Worm (Caenorhabditis elegans) whole organism, midembryonic: ENCODE measurements around the gene rsd-3.

ENCODE experiments used
- T22C8.4 ChIP-seq: fragments of 200-800 bp; sonication (Bioruptor generic); IDR thresholded peaks from 2 replicates; pipeline ENCODE4 v1.3.6; 2022; ENCODE audit warnings: missing genetic modification characterization, missing compliant biosample characterization
- cog-1 ChIP-seq: sonication (generic microtip); optimal IDR thresholded peaks from 2 replicates; lab custom pipeline; 2016; ENCODE audit warnings: missing genetic modification characterization, missing compliant biosample characterization
- flt-1 ChIP-seq: fragments of 200-800 bp; sonication (Bioruptor generic); IDR thresholded peaks from 2 replicates; pipeline ENCODE4 v1.3.6; 2022; ENCODE audit warnings: missing genetic modification characterization, missing compliant biosample characterization
- klf-2 ChIP-seq: fragments of 200-800 bp; sonication (Bioruptor generic); conservative IDR thresholded peaks from 2 replicates; pipeline ENCODE4 v1.3.6; 2022; ENCODE audit warnings: missing genetic modification reagents, missing genetic modification characterization, missing compliant biosample characterization
- med-1 ChIP-seq: sonication (generic microtip); optimal IDR thresholded peaks from 2 replicates; lab custom pipeline; 2017; ENCODE audit warnings: missing genetic modification characterization, mild to moderate bottlenecking, missing compliant biosample characterization, antibody characterized with exemption, missing genetic modification reagents; ENCODE audit not compliant: insufficient read depth
- ref-1 ChIP-seq: fragments of 200-800 bp; sonication (Bioruptor generic); conservative IDR thresholded peaks from 2 replicates; pipeline ENCODE4 v1.3.6; 2022; ENCODE audit warnings: missing genetic modification reagents, missing genetic modification characterization, missing compliant biosample characterization
- tab-1 ChIP-seq: fragments of 200-800 bp; sonication (Bioruptor generic); IDR thresholded peaks from 2 replicates; pipeline ENCODE4 v1.3.6; 2022; ENCODE audit warnings: missing genetic modification characterization, missing compliant biosample characterization
- ztf-23 ChIP-seq: fragments of 200-800 bp; sonication (Bioruptor generic); IDR thresholded peaks from 2 replicates; pipeline ENCODE4 v1.3.6; 2022; ENCODE audit warnings: missing genetic modification reagents, missing genetic modification characterization, missing compliant biosample characterization
- ztf-29 ChIP-seq: fragments of 200-800 bp; sonication (Bioruptor generic); IDR thresholded peaks from 2 replicates; pipeline ENCODE4 v1.3.6; 2022; ENCODE audit warnings: missing genetic modification reagents, missing genetic modification characterization, missing compliant biosample characterization

rsd-3 gene

DNA sequence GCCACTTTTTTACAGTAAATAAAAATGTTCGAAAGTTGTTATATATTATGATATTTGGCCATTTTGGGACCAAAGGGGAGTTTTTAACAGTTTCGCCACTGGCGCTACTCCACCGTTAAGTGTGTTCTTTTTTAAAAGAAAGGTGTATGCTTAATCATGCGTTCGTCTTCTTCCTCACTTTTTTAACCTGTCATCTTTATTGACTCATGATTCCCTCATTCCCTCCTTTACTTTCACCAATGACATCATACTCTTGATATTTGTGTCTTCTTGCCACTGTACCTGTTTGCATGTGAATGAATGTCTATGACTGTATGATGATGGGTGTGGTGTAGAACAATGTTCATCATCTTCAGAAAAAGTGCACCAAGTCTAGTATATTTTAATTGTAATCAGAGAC, 7.7 kb upstream of the rsd-3 start:
- TF ChIP-seq ztf-23 (GFP tag; lab: Robert Waterston, UW): no peak
- no peak for TF ChIP-seq med-1
- TF ChIP-seq flt-1 (GFP tag; lab: Robert Waterston, UW): no peak
- no peak for TF ChIP-seq ztf-29 (GFP tag; lab: Robert Waterston, UW)
- TF ChIP-seq tab-1: no peak
- no peak for TF ChIP-seq ref-1 (GFP tag; lab: Robert Waterston, UW)
- TF ChIP-seq T22C8.4: no peak
- TF ChIP-seq cog-1 (tag; lab: Kevin White, UChicago): no peak
- TF ChIP-seq klf-2 (GFP tag; lab: Robert Waterston, UW): no peak

DNA sequence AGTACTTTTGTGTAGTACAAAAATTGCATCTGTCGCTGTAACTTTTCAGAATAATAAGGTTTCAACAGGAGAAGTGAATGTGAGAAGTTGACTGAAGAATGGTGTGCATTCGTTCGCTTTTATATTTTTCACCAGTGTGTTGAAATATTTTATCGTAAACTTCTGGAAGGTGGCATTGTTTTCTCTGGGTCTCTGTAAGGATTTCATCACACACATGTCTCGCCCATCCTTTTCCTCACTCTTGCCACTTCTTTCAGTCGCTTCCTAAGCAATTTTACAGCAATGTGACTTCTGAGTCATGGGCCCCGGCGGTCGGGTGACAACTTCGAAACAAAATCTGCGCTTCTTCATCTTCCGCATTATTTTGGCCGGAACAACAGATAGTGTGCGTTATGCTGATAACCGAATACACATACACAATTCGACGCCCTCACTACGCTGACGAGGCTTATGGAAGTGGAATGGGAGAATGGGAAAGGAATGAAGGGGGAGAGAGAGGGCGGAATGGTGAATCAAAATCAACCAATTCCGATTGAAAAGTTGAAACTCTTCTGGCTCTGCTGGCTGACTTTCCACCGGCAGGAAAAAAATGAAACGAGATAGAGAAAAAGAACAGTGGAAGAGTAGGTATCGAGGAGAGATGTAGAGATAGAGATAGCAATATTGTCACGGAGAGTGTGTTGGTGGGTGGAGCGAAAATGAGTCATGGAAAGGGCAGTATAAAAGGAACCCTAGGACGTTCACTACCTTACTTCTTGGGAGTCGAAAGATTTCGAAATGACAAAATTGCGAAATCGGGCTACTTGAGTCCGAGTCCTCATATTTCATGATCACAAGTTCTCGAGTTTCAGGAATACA, 6.7 kb upstream of the rsd-3 start:
- TF ChIP-seq klf-2 (GFP tag; lab: Robert Waterston, UW) (no peak), cog-1 (tag; lab: Kevin White, UChicago) (no peak), tab-1 (no peak), ref-1 (GFP tag; lab: Robert Waterston, UW) (no peak), flt-1 (GFP tag; lab: Robert Waterston, UW) (no peak), ztf-23 (GFP tag; lab: Robert Waterston, UW) (no peak), ztf-29 (GFP tag; lab: Robert Waterston, UW) (no peak), med-1 (no peak), T22C8.4 (no peak)

DNA sequence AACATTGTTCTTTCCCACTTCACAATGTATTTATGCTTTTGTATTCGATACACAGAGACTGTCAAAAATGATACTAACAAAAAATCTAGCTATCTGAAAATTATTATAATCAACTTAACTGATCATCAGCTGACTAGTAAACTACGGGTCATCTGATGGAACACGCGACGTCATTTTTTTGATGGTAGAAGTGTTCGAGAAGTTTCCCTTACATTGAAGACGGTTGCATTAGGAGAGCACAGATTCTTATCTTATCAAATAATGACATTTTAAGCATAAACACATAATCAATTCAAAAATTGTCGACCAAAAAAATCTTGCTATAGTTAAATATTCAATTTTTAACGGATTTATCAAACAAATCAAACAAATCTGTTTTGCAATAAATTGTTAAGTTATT, 5.6 kb upstream of the rsd-3 start:
- TF ChIP-seq T22C8.4 (no peak), med-1 (no peak), flt-1 (GFP tag; lab: Robert Waterston, UW) (no peak), klf-2 (GFP tag; lab: Robert Waterston, UW) (no peak), ztf-29 (GFP tag; lab: Robert Waterston, UW) (no peak), ztf-23 (GFP tag; lab: Robert Waterston, UW) (no peak), cog-1 (tag; lab: Kevin White, UChicago) (no peak), tab-1 (no peak), ref-1 (GFP tag; lab: Robert Waterston, UW) (no peak)

DNA sequence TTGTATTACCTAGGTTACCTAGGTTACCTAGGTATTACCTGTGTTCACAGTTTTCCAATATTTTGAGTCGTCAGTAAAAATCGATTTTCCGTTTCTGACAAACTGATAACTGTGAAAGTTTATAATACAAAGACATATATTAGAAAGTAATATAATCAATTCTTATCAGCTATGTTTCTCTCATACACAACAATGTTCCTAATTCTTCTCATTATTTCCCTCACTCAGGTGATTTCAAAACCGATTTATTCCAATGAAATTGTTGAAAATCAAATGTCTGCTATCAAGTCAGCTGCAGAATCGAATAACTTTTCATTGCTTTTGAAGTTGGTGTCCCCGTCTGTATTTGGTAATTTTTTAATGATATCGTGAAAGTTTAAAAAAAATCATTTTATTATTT, 5.8 kb downstream of the rsd-3 start, which contains the start of gene C34E11.4:
Gene C34E11.4 (plus strand): TSS at position 154 of the 400 bp plus-strand sequence.
- TF ChIP-seq med-1 (no peak), ztf-23 (GFP tag; lab: Robert Waterston, UW) (no peak), ztf-29 (GFP tag; lab: Robert Waterston, UW) (no peak), klf-2 (GFP tag; lab: Robert Waterston, UW) (no peak), flt-1 (GFP tag; lab: Robert Waterston, UW) (no peak), cog-1 (tag; lab: Kevin White, UChicago) (no peak), ref-1 (GFP tag; lab: Robert Waterston, UW) (no peak), T22C8.4 (no peak), tab-1 (no peak)

DNA sequence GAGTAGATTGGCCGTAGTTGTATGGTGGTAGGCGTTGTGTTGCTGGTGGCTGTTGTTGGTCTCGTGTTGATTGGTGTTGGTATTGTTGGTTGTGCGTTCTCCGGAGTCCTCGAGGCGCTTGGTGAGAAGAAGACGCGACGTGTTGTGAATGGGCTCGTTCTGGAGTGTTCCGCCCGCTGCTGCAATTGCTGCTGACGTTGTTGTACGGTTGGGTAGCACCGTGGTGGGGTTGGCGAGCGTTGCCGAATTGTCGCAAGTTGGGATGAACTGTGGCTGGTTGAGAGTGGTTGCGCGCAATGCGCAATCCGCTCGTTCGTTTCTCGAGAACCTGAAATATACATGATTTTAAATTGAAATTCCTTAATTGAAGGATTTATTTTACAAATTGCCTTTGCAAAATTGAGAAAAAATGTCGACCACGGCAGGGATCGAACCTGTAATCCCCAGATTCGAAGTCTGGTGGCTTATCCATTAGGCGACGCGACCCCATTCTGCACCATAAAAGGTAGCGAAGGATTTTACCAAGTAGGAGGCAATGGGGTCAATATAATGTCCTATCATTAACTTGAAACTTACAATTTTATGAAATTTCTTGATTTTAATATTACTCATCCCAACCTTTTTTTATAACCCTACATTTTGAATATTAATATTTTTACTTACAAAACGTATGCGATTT, 8.0 kb downstream of the rsd-3 start:
- TF ChIP-seq med-1 (no peak), T22C8.4 (no peak), ztf-29 (GFP tag; lab: Robert Waterston, UW) (no peak), ref-1 (GFP tag; lab: Robert Waterston, UW) (no peak), ztf-23 (GFP tag; lab: Robert Waterston, UW) (no peak), cog-1 (tag; lab: Kevin White, UChicago) (no peak), flt-1 (GFP tag; lab: Robert Waterston, UW) (no peak), klf-2 (GFP tag; lab: Robert Waterston, UW) (no peak), tab-1 (no peak)

DNA sequence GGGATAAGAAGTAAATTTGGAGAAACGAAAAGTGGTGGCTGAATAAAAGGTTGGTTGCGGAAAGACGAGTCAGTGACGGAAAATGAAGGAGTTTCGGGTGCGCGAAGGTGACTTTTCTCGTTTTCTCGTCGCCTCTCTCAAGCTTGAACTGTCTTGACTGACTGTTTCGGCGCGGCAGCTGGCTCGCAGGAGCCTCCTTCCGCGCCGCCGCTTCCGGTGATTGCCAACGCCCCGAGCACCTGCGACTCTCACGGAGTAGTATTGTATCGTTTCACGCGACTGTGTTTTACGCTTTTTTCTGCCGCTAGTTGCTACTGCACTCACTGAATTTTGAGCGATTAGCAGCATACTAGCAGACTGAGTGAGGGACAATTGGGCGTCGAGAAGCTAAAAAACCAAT, 16.4 kb downstream of the rsd-3 start, which contains the start of gene C34E11.2:
Gene C34E11.2 (minus strand): TSS at position 84 of the 400 bp plus-strand sequence.
- TF ChIP-seq flt-1 (GFP tag; lab: Robert Waterston, UW) (no peak), ref-1 (GFP tag; lab: Robert Waterston, UW) (no peak), klf-2 (GFP tag; lab: Robert Waterston, UW) (no peak), T22C8.4 (no peak), cog-1 (tag; lab: Kevin White, UChicago) (no peak), ztf-29 (GFP tag; lab: Robert Waterston, UW) (no peak), ztf-23 (GFP tag; lab: Robert Waterston, UW) (no peak), tab-1 (no peak), med-1 (no peak)

DNA sequence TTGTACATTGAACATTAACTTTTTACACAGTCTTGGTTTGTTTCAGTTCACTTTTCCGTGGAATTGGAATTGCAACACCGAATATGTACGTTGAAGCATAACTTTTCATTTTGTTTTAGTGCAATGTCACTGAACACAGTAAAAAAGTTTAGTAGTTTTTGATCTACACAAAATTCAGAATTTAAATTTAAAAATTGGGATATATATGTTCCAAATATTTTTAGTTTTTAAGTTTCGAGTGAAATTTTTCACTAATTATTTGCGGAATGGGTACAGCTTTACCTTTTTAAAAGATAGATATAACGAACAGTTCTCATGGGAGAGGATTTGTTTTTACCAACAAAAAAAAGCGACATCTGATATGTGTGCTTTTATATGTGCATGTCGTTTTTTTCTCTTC, 18.5 kb downstream of the rsd-3 start:
- TF ChIP-seq T22C8.4 (no peak), med-1 (no peak), ztf-23 (GFP tag; lab: Robert Waterston, UW) (no peak), flt-1 (GFP tag; lab: Robert Waterston, UW) (no peak), tab-1 (no peak), ref-1 (GFP tag; lab: Robert Waterston, UW) (no peak), cog-1 (tag; lab: Kevin White, UChicago) (no peak), klf-2 (GFP tag; lab: Robert Waterston, UW) (no peak), ztf-29 (GFP tag; lab: Robert Waterston, UW) (no peak)

DNA sequence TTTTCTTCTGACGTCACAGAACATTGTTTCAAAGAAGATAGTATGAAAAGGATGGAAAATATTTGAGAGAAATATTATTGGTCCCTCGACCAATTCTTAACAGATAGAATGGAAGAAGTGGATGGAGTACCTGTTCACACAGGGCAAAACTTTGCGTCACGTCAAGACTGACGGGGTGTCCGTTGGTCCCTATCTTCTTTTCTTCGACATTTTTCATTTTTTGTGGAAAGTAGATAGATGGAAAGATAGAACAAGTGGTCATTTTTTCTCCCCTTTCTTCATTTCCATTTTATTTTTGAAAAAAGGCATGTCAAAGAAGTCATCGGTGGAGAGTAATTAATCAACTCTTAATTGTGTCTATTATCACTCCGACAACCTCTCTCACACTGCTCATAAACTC, 20.4 kb downstream of the rsd-3 start:
- TF ChIP-seq med-1: no peak
- TF ChIP-seq cog-1 (tag; lab: Kevin White, UChicago): no peak
- TF ChIP-seq ztf-23 (GFP tag; lab: Robert Waterston, UW): no peak
- no peak for TF ChIP-seq klf-2 (GFP tag; lab: Robert Waterston, UW)
- TF ChIP-seq flt-1 (GFP tag; lab: Robert Waterston, UW): no peak
- no peak for TF ChIP-seq T22C8.4
- TF ChIP-seq ztf-29 (GFP tag; lab: Robert Waterston, UW): no peak
- no peak for TF ChIP-seq tab-1
- no peak for TF ChIP-seq ref-1 (GFP tag; lab: Robert Waterston, UW)
